Fruit fly (Drosophila melanogaster) whole organism, embryonic: ENCODE measurements around the gene scpr-A.
A peak's percentile ranks its signal among the peaks of the same experiment; 100 is the strongest.

ENCODE experiments used
- BEAF-32 ChIP-seq: fragments of 200-800 bp; sonication (Bioruptor generic); optimal IDR thresholded peaks from 3 replicates; lab custom pipeline; 2017; ENCODE audit warnings: missing biosample characterization, missing genetic modification characterization, mild to moderate bottlenecking, moderate library complexity, missing genetic modification reagents
- CG10267 ChIP-seq: fragments of 200-800 bp; sonication (Bioruptor generic); optimal IDR thresholded peaks from 2 replicates; lab custom pipeline; 2018; ENCODE audit warnings: missing biosample characterization, mild to moderate bottlenecking, missing genetic modification characterization, moderate library complexity
- CG12299 ChIP-seq: fragments of 200-800 bp; sonication (Bioruptor generic); optimal IDR thresholded peaks from 2 replicates; lab custom pipeline; 2018; ENCODE audit warnings: missing biosample characterization, mild to moderate bottlenecking, missing genetic modification characterization
- CG12659 ChIP-seq: fragments of 200-800 bp; sonication (Bioruptor generic); optimal IDR thresholded peaks from 3 replicates; lab custom pipeline; 2017; ENCODE audit warnings: mild to moderate bottlenecking, missing biosample characterization, missing genetic modification reagents, missing genetic modification characterization
- CG1529 ChIP-seq: fragments of 200-800 bp; sonication (Bioruptor generic); optimal IDR thresholded peaks from 3 replicates; lab custom pipeline; 2018; ENCODE audit warnings: missing biosample characterization, missing genetic modification characterization
- CG15479 ChIP-seq: fragments of 200-800 bp; sonication (Bioruptor generic); optimal IDR thresholded peaks from 3 replicates; lab custom pipeline; 2019; ENCODE audit warnings: missing biosample characterization, mild to moderate bottlenecking, missing genetic modification characterization, moderate library complexity
- CG1602 ChIP-seq: fragments of 200-800 bp; sonication (Bioruptor generic); optimal IDR thresholded peaks from 3 replicates; lab custom pipeline; 2016; ENCODE audit warnings: missing biosample characterization, missing genetic modification characterization
- CG17186 ChIP-seq: fragments of 200-800 bp; sonication (Bioruptor generic); optimal IDR thresholded peaks from 3 replicates; lab custom pipeline; 2017; ENCODE audit warnings: missing biosample characterization, missing genetic modification reagents, missing genetic modification characterization
- CG17829 ChIP-seq: fragments of 200-800 bp; optimal IDR thresholded peaks from 2 replicates; lab custom pipeline; 2019; ENCODE audit warnings: missing biosample characterization, mild to moderate bottlenecking, missing genetic modification characterization, moderate library complexity
- CG17912 ChIP-seq: fragments of 200-800 bp; sonication (Bioruptor generic); optimal IDR thresholded peaks from 2 replicates; lab custom pipeline; 2018; ENCODE audit warnings: missing biosample characterization, mild to moderate bottlenecking, missing genetic modification characterization
- CG2875 ChIP-seq: fragments of 200-800 bp; sonication (Bioruptor generic); optimal IDR thresholded peaks from 2 replicates; lab custom pipeline; 2017; ENCODE audit warnings: missing biosample characterization, mild to moderate bottlenecking, missing genetic modification characterization, missing genetic modification reagents
- CG31224 ChIP-seq: fragments of 200-800 bp; sonication (Bioruptor generic); IDR thresholded peaks from 2 replicates; pipeline ENCODE4 v1.3.6; 2022; ENCODE audit warnings: missing biosample characterization, missing genetic modification characterization
- CG31365 ChIP-seq: fragments of 200-800 bp; sonication (Bioruptor generic); optimal IDR thresholded peaks from 2 replicates; lab custom pipeline; 2018; ENCODE audit warnings: missing biosample characterization, mild to moderate bottlenecking, missing genetic modification characterization
- CG3163 ChIP-seq: fragments of 200-800 bp; sonication (Bioruptor generic); optimal IDR thresholded peaks from 3 replicates; lab custom pipeline; 2016; ENCODE audit warnings: missing biosample characterization, missing genetic modification characterization
- CG3838 ChIP-seq: fragments of 200-800 bp; sonication (Bioruptor generic); optimal IDR thresholded peaks from 3 replicates; lab custom pipeline; 2016; ENCODE audit warnings: missing biosample characterization, missing genetic modification characterization
- CG4617 ChIP-seq: fragments of 200-800 bp; sonication (Bioruptor generic); optimal IDR thresholded peaks from 3 replicates; lab custom pipeline; 2016; ENCODE audit warnings: missing biosample characterization, missing genetic modification characterization, borderline replicate concordance
- CG4730 ChIP-seq: fragments of 200-800 bp; sonication (Bioruptor generic); IDR thresholded peaks from 2 replicates; pipeline ENCODE4 v1.3.6; 2022; ENCODE audit warnings: missing biosample characterization, missing genetic modification characterization
- CG8388 ChIP-seq: fragments of 200-800 bp; sonication (Bioruptor generic); optimal IDR thresholded peaks from 2 replicates; lab custom pipeline; 2019; ENCODE audit warnings: missing biosample characterization, mild to moderate bottlenecking, missing genetic modification characterization, moderate library complexity
- CG8944 ChIP-seq: fragments of 200-800 bp; sonication (Bioruptor generic); optimal IDR thresholded peaks from 3 replicates; lab custom pipeline; 2016; ENCODE audit warnings: missing biosample characterization, missing genetic modification characterization
- CG9437 ChIP-seq: fragments of 200-800 bp; sonication (Bioruptor generic); optimal IDR thresholded peaks from 2 replicates; lab custom pipeline; 2018; ENCODE audit warnings: missing biosample characterization, mild to moderate bottlenecking, missing genetic modification characterization
- CoRest ChIP-seq: fragments of 200-800 bp; sonication (Bioruptor generic); optimal IDR thresholded peaks from 3 replicates; lab custom pipeline; 2018; ENCODE audit warnings: missing biosample characterization, mild to moderate bottlenecking, missing genetic modification characterization, moderate library complexity
- E2f2 ChIP-seq: fragments of 200-800 bp; sonication (Bioruptor generic); IDR thresholded peaks from 2 replicates; pipeline ENCODE4 v1.3.6; 2022; ENCODE audit warnings: missing biosample characterization, missing genetic modification characterization
- Elba2 ChIP-seq: fragments of 200-800 bp; sonication (Bioruptor generic); optimal IDR thresholded peaks from 3 replicates; lab custom pipeline; 2016; ENCODE audit warnings: missing biosample characterization, missing genetic modification characterization
- HLHmδ ChIP-seq: fragments of 200-800 bp; sonication (Bioruptor generic); optimal IDR thresholded peaks from 2 replicates; lab custom pipeline; 2018; ENCODE audit warnings: missing biosample characterization, mild to moderate bottlenecking, missing genetic modification characterization, moderate library complexity
- Hsf ChIP-seq: fragments of 200-800 bp; sonication (Bioruptor generic); optimal IDR thresholded peaks from 3 replicates; lab custom pipeline; 2016; ENCODE audit warnings: missing biosample characterization, missing genetic modification characterization
- NK7.1 ChIP-seq: fragments of 200-800 bp; sonication (Bioruptor generic); optimal IDR thresholded peaks from 3 replicates; lab custom pipeline; 2016; ENCODE audit warnings: missing biosample characterization, missing genetic modification characterization
- Neu2 ChIP-seq: fragments of 200-800 bp; sonication (Bioruptor generic); optimal IDR thresholded peaks from 3 replicates; lab custom pipeline; 2016; ENCODE audit warnings: missing biosample characterization, missing genetic modification characterization, borderline replicate concordance
- Scr ChIP-seq: fragments of 200-800 bp; sonication (Bioruptor generic); IDR thresholded peaks from 2 replicates; pipeline ENCODE4 v1.3.6; 2022; ENCODE audit warnings: missing biosample characterization, missing genetic modification characterization; ENCODE audit not compliant: partially characterized antibody
- Ssrp ChIP-seq: fragments of 200-800 bp; sonication (Bioruptor generic); optimal IDR thresholded peaks from 2 replicates; lab custom pipeline; 2018; ENCODE audit warnings: missing biosample characterization, mild to moderate bottlenecking, missing genetic modification characterization, moderate library complexity
- YL-1 ChIP-seq: fragments of 200-800 bp; sonication (Bioruptor generic); optimal IDR thresholded peaks from 3 replicates; lab custom pipeline; 2017; ENCODE audit warnings: missing biosample characterization, mild to moderate bottlenecking, missing genetic modification characterization
- al ChIP-seq: fragments of 200-800 bp; sonication (Bioruptor generic); IDR thresholded peaks from 2 replicates; pipeline ENCODE4 v1.3.6; 2022; ENCODE audit warnings: missing biosample characterization, missing genetic modification characterization
- dimm ChIP-seq: fragments of 200-800 bp; sonication (Bioruptor generic); IDR thresholded peaks from 2 replicates; pipeline ENCODE4 v1.3.6; 2022; ENCODE audit warnings: missing biosample characterization, missing genetic modification characterization
- dm ChIP-seq: fragments of 200-800 bp; sonication (Bioruptor generic); optimal IDR thresholded peaks from 3 replicates; lab custom pipeline; 2016; ENCODE audit warnings: missing biosample characterization, missing genetic modification characterization
- esg ChIP-seq: fragments of 200-800 bp; sonication (Bioruptor generic); conservative IDR thresholded peaks from 2 replicates; pipeline ENCODE4 v1.3.6; 2022; ENCODE audit warnings: missing biosample characterization, missing genetic modification characterization
- grau ChIP-seq: fragments of 200-800 bp; optimal IDR thresholded peaks from 3 replicates; lab custom pipeline; 2019; ENCODE audit warnings: missing biosample characterization, mild to moderate bottlenecking, missing genetic modification characterization, moderate library complexity
- gro ChIP-seq: fragments of 200-800 bp; sonication (Bioruptor generic); optimal IDR thresholded peaks from 2 replicates; lab custom pipeline; 2016; ENCODE audit warnings: missing biosample characterization, missing genetic modification characterization
- hkb ChIP-seq, 2 experiments: fragments of 200-800 bp in 1 of 2; fragments of >200 bp in 1 of 2; sonication (Bioruptor generic) in 1 of 2; IDR thresholded peaks in 1 of 2; optimal IDR thresholded peaks in 1 of 2; 2 replicates each; pipeline versions ENCODE4 v1.3.6 to Lab custom; 2017 to 2022; ENCODE audit warnings: missing biosample characterization in 1 of 2, missing genetic modification characterization in 1 of 2
- jumu ChIP-seq: fragments of 200-800 bp; sonication (Bioruptor generic); optimal IDR thresholded peaks from 3 replicates; lab custom pipeline; 2016; ENCODE audit warnings: missing biosample characterization, missing genetic modification characterization
- lilli ChIP-seq: fragments of 200-800 bp; sonication (Bioruptor generic); optimal IDR thresholded peaks from 3 replicates; lab custom pipeline; 2016; ENCODE audit warnings: missing biosample characterization, missing genetic modification characterization
- maf-S ChIP-seq: fragments of 200-800 bp; sonication (Bioruptor generic); optimal IDR thresholded peaks from 2 replicates; lab custom pipeline; 2016; ENCODE audit warnings: missing biosample characterization, missing genetic modification characterization
- mam ChIP-seq: fragments of 200-800 bp; sonication (Bioruptor generic); optimal IDR thresholded peaks from 3 replicates; lab custom pipeline; 2016; ENCODE audit warnings: missing biosample characterization, missing genetic modification characterization
- nerfin-2 ChIP-seq: fragments of 200-800 bp; sonication (Bioruptor generic); IDR thresholded peaks from 2 replicates; pipeline ENCODE4 v1.3.6; 2022; ENCODE audit warnings: missing biosample characterization, missing genetic modification characterization; ENCODE audit not compliant: partially characterized antibody
- phol ChIP-seq: fragments of 200-800 bp; sonication (Bioruptor generic); optimal IDR thresholded peaks from 3 replicates; lab custom pipeline; 2018; ENCODE audit warnings: missing biosample characterization, mild to moderate bottlenecking, missing genetic modification characterization, moderate library complexity
- pnt ChIP-seq: fragments of 200-800 bp; sonication (Bioruptor generic); optimal IDR thresholded peaks from 3 replicates; lab custom pipeline; 2016; ENCODE audit warnings: missing biosample characterization, missing genetic modification characterization
- pzg ChIP-seq: fragments of 200-800 bp; sonication (Bioruptor generic); optimal IDR thresholded peaks from 3 replicates; lab custom pipeline; 2018; ENCODE audit warnings: missing biosample characterization, mild to moderate bottlenecking, missing genetic modification characterization, moderate library complexity
- schlank ChIP-seq: fragments of 200-800 bp; sonication (Bioruptor generic); optimal IDR thresholded peaks from 2 replicates; lab custom pipeline; 2018; ENCODE audit warnings: missing biosample characterization, mild to moderate bottlenecking, missing genetic modification characterization
- scrt ChIP-seq: fragments of 200-800 bp; sonication (Bioruptor generic); optimal IDR thresholded peaks from 2 replicates; lab custom pipeline; 2018; ENCODE audit warnings: missing biosample characterization, mild to moderate bottlenecking, missing genetic modification characterization, moderate library complexity
- slp2 ChIP-seq: fragments of 200-800 bp; sonication (Bioruptor generic); optimal IDR thresholded peaks from 2 replicates; lab custom pipeline; 2016; ENCODE audit warnings: missing biosample characterization, missing genetic modification characterization
- stwl ChIP-seq: fragments of 200-800 bp; sonication (Bioruptor generic); optimal IDR thresholded peaks from 3 replicates; lab custom pipeline; 2018; ENCODE audit warnings: missing biosample characterization, mild to moderate bottlenecking, missing genetic modification characterization, moderate library complexity
- toy ChIP-seq: fragments of 200-800 bp; sonication (Bioruptor generic); IDR thresholded peaks from 2 replicates; pipeline ENCODE4 v1.3.6; 2022; ENCODE audit warnings: missing biosample characterization, missing genetic modification characterization

The scpr-A gene

DNA sequence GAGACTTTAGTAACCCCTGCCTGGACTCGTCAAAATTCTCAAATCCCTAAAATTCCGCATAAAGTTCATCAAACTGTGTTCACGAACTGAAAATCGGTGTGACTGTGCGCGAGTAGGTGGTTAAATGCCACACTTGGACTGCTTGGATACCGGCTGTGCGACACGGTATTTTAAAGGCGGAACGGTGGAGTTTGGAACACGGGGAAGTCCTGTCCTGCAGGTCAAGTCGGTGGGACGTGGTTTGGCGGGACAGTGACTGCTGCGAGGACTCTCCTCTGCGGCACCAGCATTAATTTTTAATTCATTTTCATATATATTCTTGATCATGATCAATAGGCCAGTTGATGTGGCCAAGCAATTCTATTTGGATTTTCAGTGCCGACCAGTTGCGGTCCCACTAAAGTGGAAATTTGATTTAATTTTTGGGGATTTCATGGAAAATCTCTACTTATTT lies 6.0 kb upstream of the scpr-A start, which contains the start of the genes Arfip and CG17721 (continued):
- TF ChIP-seq esg (GFP tag; lab: Robert Waterston, UW) (no peak), CG9437 (no peak), jumu (GFP tag; lab: Kevin White, UChicago) (no peak), Hsf (GFP tag; lab: Kevin White, UChicago) (no peak), CG10267 (peak; percentile 16), grau (tag; lab: Kevin White, UChicago) (peak; percentile 20), CG17186 (GFP tag; lab: Kevin White, UChicago) (peak; percentile 31), BEAF-32 (GFP tag; lab: Kevin White, UChicago) (peak; percentile 49), CG4730 (GFP tag; lab: Robert Waterston, UW) (no peak), Neu2 (no peak), CG15479 (GFP tag; lab: Kevin White, UChicago) (no peak), CG31224 (no peak), CG17829 (tag; lab: Kevin White, UChicago) (peak; percentile 49), CG1529 (GFP tag; lab: Kevin White, UChicago) (no peak), CG8944 (no peak), Scr (GFP tag; lab: Robert Waterston, UW) (no peak), lilli (no peak), phol (tag; lab: Kevin White, UChicago) (peak; percentile 7), pzg (GFP tag; lab: Kevin White, UChicago) (peak; percentile 89), hkb (optimal IDR thresholded peaks at IDR 0.05; lab: Kevin White, UChicago) (peak; percentile 70), hkb (GFP tag; IDR thresholded peaks at IDR 0.05; lab: Robert Waterston, UW) (no peak), CG2875 (GFP tag; lab: Kevin White, UChicago) (no peak), dm (no peak), CG8388 (GFP tag; lab: Kevin White, UChicago) (peak; percentile 54), CG17912 (GFP tag; lab: Kevin White, UChicago) (no peak), Elba2 (GFP tag; lab: Kevin White, UChicago) (no peak), toy (GFP tag; lab: Robert Waterston, UW) (no peak), CG4617 (peak; percentile 87), al (GFP tag; lab: Robert Waterston, UW) (no peak), Ssrp (tag; lab: Kevin White, UChicago) (no peak), CG31365 (peak; percentile 89), HLHmδ (GFP tag; lab: Kevin White, UChicago) (peak; percentile 12), CoRest (tag; lab: Kevin White, UChicago) (peak; percentile 52), pnt (GFP tag; lab: Kevin White, UChicago) (no peak), mam (GFP tag; lab: Kevin White, UChicago) (no peak), NK7.1 (GFP tag; lab: Kevin White, UChicago) (no peak), CG3163 (GFP tag; lab: Kevin White, UChicago) (no peak), CG3838 (GFP tag; lab: Kevin White, UChicago) (no peak), CG1602 (no peak), nerfin-2 (GFP tag; lab: Robert Waterston, UW) (no peak), E2f2 (peak; percentile 58), scrt (GFP tag; lab: Kevin White, UChicago) (no peak), slp2 (GFP tag; lab: Kevin White, UChicago) (no peak), CG12299 (tag; lab: Kevin White, UChicago) (peak; percentile 26), YL-1 (GFP tag; lab: Kevin White, UChicago) (peak; percentile 55), gro (no peak), stwl (peak; percentile 44), CG12659 (GFP tag; lab: Kevin White, UChicago) (peak; percentile 81), maf-S (GFP tag; lab: Kevin White, UChicago) (no peak), dimm (GFP tag; lab: Robert Waterston, UW) (no peak), schlank (no peak)
